Fruit fly (Drosophila melanogaster): ENCODE results near the gene Sox21b.
A peak's percentile ranks its signal among the peaks of the same experiment; 100 is the strongest.

The Sox21b gene

DNA sequence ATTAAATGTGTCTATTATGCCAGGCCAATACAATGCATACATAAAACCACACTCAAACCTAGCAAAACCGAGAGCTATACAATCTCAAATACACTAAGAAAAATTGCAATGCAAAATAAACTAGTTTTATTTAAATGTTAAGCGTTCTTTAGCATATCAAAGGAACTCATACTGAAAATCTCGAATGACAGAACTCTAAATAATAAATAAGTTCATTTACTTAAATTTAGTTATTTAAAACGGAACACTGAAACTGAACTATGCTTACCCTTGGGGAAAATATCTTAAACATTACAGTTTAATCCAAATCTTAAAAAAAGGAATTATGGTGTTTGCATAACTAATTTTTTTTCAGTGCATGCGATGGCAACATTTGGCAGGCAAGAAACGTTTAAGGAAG lies 44.9 kb downstream of the Sox21b start:
- TF ChIP-seq CG17186 (GFP tag; optimal IDR thresholded peaks at IDR 0.05) (no peak), CG11560 (tag; IDR thresholded peaks at IDR 0.05) (no peak), hb (GFP tag; IDR thresholded peaks at IDR 0.05; ENCODE audit: partially characterized antibody) (no peak), fd96Cb (tag; optimal IDR thresholded peaks at IDR 0.05) (peak; percentile 39), Sox100B (GFP tag; optimal IDR thresholded peaks at IDR 0.05) (peak; percentile 1), CG12071 (GFP tag; optimal IDR thresholded peaks at IDR 0.05) (no peak), esg (GFP tag; conservative IDR thresholded peaks at IDR 0.05) (no peak), tx (GFP tag; optimal IDR thresholded peaks at IDR 0.05) (no peak), da (GFP tag; optimal IDR thresholded peaks at IDR 0.05) (no peak), prd (optimal IDR thresholded peaks at IDR 0.05) (no peak), prd (GFP tag; IDR thresholded peaks at IDR 0.05) (peak; percentile 52; the same call in 1 of the 3 replicates), Xrp1 (GFP tag; IDR thresholded peaks at IDR 0.05) (peak; percentile 34; the same call in 1 of the 2 replicates), pita (GFP tag; optimal IDR thresholded peaks at IDR 0.05) (no peak), CG7556 (GFP tag; optimal IDR thresholded peaks at IDR 0.05) (peak; percentile 20), row (GFP tag; IDR thresholded peaks at IDR 0.05) (0 out of 3 replicates have a peak, but pooled peaks have one; percentile 25), D (optimal IDR thresholded peaks at IDR 0.05) (no peak), D (GFP tag; optimal IDR thresholded peaks at IDR 0.05) (peak; percentile 18), jing (GFP tag; optimal IDR thresholded peaks at IDR 0.05) (no peak), CG10267 (tag; optimal IDR thresholded peaks at IDR 0.05) (peak; percentile 22), CG9727 (GFP tag; optimal IDR thresholded peaks at IDR 0.05) (peak; percentile 13), CG14710 (tag; optimal IDR thresholded peaks at IDR 0.05) (peak; percentile 25), CG6683 (GFP tag; optimal IDR thresholded peaks at IDR 0.05) (no peak), CG18262 (tag; optimal IDR thresholded peaks at IDR 0.05) (peak; percentile 65), MESR4 (GFP tag; optimal IDR thresholded peaks at IDR 0.05) (no peak), sens (GFP tag) (peak; percentile 81), dmrt99B (tag; optimal IDR thresholded peaks at IDR 0.05) (peak; percentile 36), hkb (optimal IDR thresholded peaks at IDR 0.05) (no peak), hkb (GFP tag; IDR thresholded peaks at IDR 0.05) (no peak), CG17385 (GFP tag; optimal IDR thresholded peaks at IDR 0.05) (no peak), bsh (GFP tag; optimal IDR thresholded peaks at IDR 0.05) (peak in 1 of 2 experiments; percentile 3), CG6689 (GFP tag; IDR thresholded peaks at IDR 0.05) (no peak), CG4854 (GFP tag; optimal IDR thresholded peaks at IDR 0.05) (no peak), CG17829 (tag; optimal IDR thresholded peaks at IDR 0.05) (peak; percentile 56), lola (GFP tag; optimal IDR thresholded peaks at IDR 0.05) (peak in 1 of 3 experiments; percentile 8), Lpt (GFP tag; optimal IDR thresholded peaks at IDR 0.05) (no peak), Ravus (GFP tag; IDR thresholded peaks at IDR 0.05) (no peak), CG11695 (GFP tag; IDR thresholded peaks at IDR 0.05) (0 out of 3 replicates have a peak, but pooled peaks have one; percentile 29), CG7839 (tag; optimal IDR thresholded peaks at IDR 0.05) (peak; percentile 30), CG30403 (GFP tag; optimal IDR thresholded peaks at IDR 0.05) (peak; percentile 3), Ptx1 (GFP tag; IDR thresholded peaks at IDR 0.05) (peak; percentile 7; the same call in 1 of the 2 replicates), nmo (GFP tag; optimal IDR thresholded peaks at IDR 0.05) (peak; percentile 36), CG31441 (GFP tag; IDR thresholded peaks at IDR 0.05) (peak; percentile 48; the same call in 1 of the 2 replicates), CG2712 (tag; optimal IDR thresholded peaks at IDR 0.05) (peak; percentile 66), gem (tag; optimal IDR thresholded peaks at IDR 0.05) (peak; percentile 49), CG9215 (GFP tag; IDR thresholded peaks at IDR 0.05) (no peak), CG11247 (GFP tag; IDR thresholded peaks at IDR 0.05) (no peak), sisA (GFP tag; IDR thresholded peaks at IDR 0.05) (no peak), CG17361 (GFP tag; IDR thresholded peaks at IDR 0.05) (peak; percentile 63)
